Fruit fly (Drosophila melanogaster): ENCODE measurements around the gene eIF2Bbeta.

dm6 chrX:2662540-2663133, 41.7 kb upstream of the eIF2Bbeta start:
- TF ChIP-seq pan (optimal IDR thresholded peaks at IDR 0.05) (no peak), Dll (optimal IDR thresholded peaks at IDR 0.05) (no peak), EcR (GFP tag; optimal IDR thresholded peaks at IDR 0.05) (no peak), psq (optimal IDR thresholded peaks at IDR 0.05) (no peak), CG8478 (optimal IDR thresholded peaks at IDR 0.05) (no peak), usp (GFP tag; optimal IDR thresholded peaks at IDR 0.05) (no peak)
